Worm (Caenorhabditis elegans) whole organism, mixed stage, embryonic: ENCODE results near the gene nhr-216.

Source experiments
- M03D4.4 ChIP-seq: sonication (generic microtip); optimal IDR thresholded peaks from 2 replicates; lab custom pipeline; 2017; ENCODE audit warnings: mild to moderate bottlenecking, missing genetic modification characterization, missing compliant biosample characterization
- bed-3 ChIP-seq: fragments of 200-800 bp; sonication (Bioruptor generic); optimal IDR thresholded peaks from 3 replicates; lab custom pipeline; 2018; ENCODE audit warnings: mild to moderate bottlenecking, missing genetic modification characterization, moderate library complexity, missing compliant biosample characterization
- blmp-1 ChIP-seq: fragments of 150-350 bp; optimal IDR thresholded peaks from 2 replicates; lab custom pipeline; 2014; ENCODE audit warnings: missing biosample characterization, missing genetic modification characterization
- ceh-39 ChIP-seq: fragments of 150-350 bp; optimal IDR thresholded peaks from 2 replicates; lab custom pipeline; 2014; ENCODE audit warnings: missing biosample characterization, missing genetic modification characterization
- ceh-43 ChIP-seq: fragments of 200-800 bp; sonication (Bioruptor generic); optimal IDR thresholded peaks from 2 replicates; lab custom pipeline; 2018; ENCODE audit warnings: mild to moderate bottlenecking, missing genetic modification characterization, moderate library complexity, missing compliant biosample characterization
- ceh-83 ChIP-seq: fragments of 200-800 bp; sonication (Bioruptor generic); optimal IDR thresholded peaks from 2 replicates; lab custom pipeline; 2018; ENCODE audit warnings: mild to moderate bottlenecking, missing genetic modification characterization, missing compliant biosample characterization
- ces-1 ChIP-seq: fragments of 150-350 bp; optimal IDR thresholded peaks from 2 replicates; lab custom pipeline; 2014; ENCODE audit warnings: missing biosample characterization, missing genetic modification reagents, missing genetic modification characterization
- cnd-1 ChIP-seq: fragments of 200-800 bp; sonication (Bioruptor generic); optimal IDR thresholded peaks from 2 replicates; lab custom pipeline; 2018; ENCODE audit warnings: mild to moderate bottlenecking, missing genetic modification characterization, missing compliant biosample characterization
- drap-1 ChIP-seq: fragments of 200-800 bp; sonication (Bioruptor generic); optimal IDR thresholded peaks from 3 replicates; lab custom pipeline; 2018; ENCODE audit warnings: mild to moderate bottlenecking, missing genetic modification characterization, missing compliant biosample characterization
- elt-3 ChIP-seq: fragments of 150-350 bp; optimal IDR thresholded peaks from 2 replicates; lab custom pipeline; 2014; ENCODE audit warnings: missing biosample characterization, missing genetic modification characterization
- flh-1 ChIP-seq: fragments of 200-800 bp; sonication (Bioruptor generic); optimal IDR thresholded peaks from 2 replicates; lab custom pipeline; 2018; ENCODE audit warnings: mild to moderate bottlenecking, missing genetic modification characterization, moderate library complexity, missing compliant biosample characterization
- ham-2 ChIP-seq: fragments of 200-800 bp; sonication (Bioruptor generic); optimal IDR thresholded peaks from 2 replicates; lab custom pipeline; 2018; ENCODE audit warnings: mild to moderate bottlenecking, missing genetic modification characterization, missing compliant biosample characterization
- hlh-1 ChIP-seq: fragments of 150-350 bp; optimal IDR thresholded peaks from 2 replicates; lab custom pipeline; 2014; ENCODE audit warnings: missing biosample characterization, missing genetic modification reagents, missing genetic modification characterization
- lin-13 ChIP-seq: fragments of 150-350 bp; optimal IDR thresholded peaks from 2 replicates; lab custom pipeline; 2014; ENCODE audit warnings: missing biosample characterization, missing genetic modification characterization
- lin-32 ChIP-seq: fragments of 200-800 bp; sonication (Bioruptor generic); optimal IDR thresholded peaks from 2 replicates; lab custom pipeline; 2018; ENCODE audit warnings: mild to moderate bottlenecking, missing genetic modification characterization, missing compliant biosample characterization
- mab-5 ChIP-seq: fragments of 150-350 bp; optimal IDR thresholded peaks from 2 replicates; lab custom pipeline; 2014; ENCODE audit warnings: missing biosample characterization, missing genetic modification characterization
- mep-1 ChIP-seq: fragments of 150-350 bp; optimal IDR thresholded peaks from 2 replicates; lab custom pipeline; 2017; ENCODE audit warnings: missing biosample characterization, missing genetic modification reagents, missing genetic modification characterization, inconsistent platforms
- mls-2 ChIP-seq: sonication (generic microtip); optimal IDR thresholded peaks from 2 replicates; lab custom pipeline; 2016; ENCODE audit warnings: mild to moderate bottlenecking, missing genetic modification characterization, moderate library complexity, missing compliant biosample characterization
- nhr-12 ChIP-seq: fragments of 150-350 bp; optimal IDR thresholded peaks from 2 replicates; lab custom pipeline; 2014; ENCODE audit warnings: missing biosample characterization, missing genetic modification characterization
- nhr-2 ChIP-seq: fragments of 150-350 bp; optimal IDR thresholded peaks from 2 replicates; lab custom pipeline; 2014; ENCODE audit warnings: missing biosample characterization, missing genetic modification characterization
- nhr-237 ChIP-seq: fragments of 150-350 bp; optimal IDR thresholded peaks from 2 replicates; lab custom pipeline; 2014; ENCODE audit warnings: missing biosample characterization, missing genetic modification characterization
- nhr-28 ChIP-seq: fragments of 150-350 bp; optimal IDR thresholded peaks from 2 replicates; lab custom pipeline; 2014; ENCODE audit warnings: missing biosample characterization, missing genetic modification characterization
- nhr-76 ChIP-seq: sonication (generic microtip); optimal IDR thresholded peaks from 2 replicates; lab custom pipeline; 2017; ENCODE audit warnings: missing biosample characterization, missing genetic modification characterization
- pha-4 ChIP-seq: fragments of 150-350 bp; optimal IDR thresholded peaks from 2 replicates; lab custom pipeline; 2018; ENCODE audit warnings: missing biosample characterization, missing genetic modification reagents, missing genetic modification characterization
- sem-2 ChIP-seq: fragments of 200-800 bp; sonication (Bioruptor generic); optimal IDR thresholded peaks from 2 replicates; lab custom pipeline; 2018; ENCODE audit warnings: mild to moderate bottlenecking, missing genetic modification characterization, missing compliant biosample characterization
- snpc-4 ChIP-seq: fragments of 150-350 bp; optimal IDR thresholded peaks from 2 replicates; lab custom pipeline; 2014; ENCODE audit warnings: missing biosample characterization, missing genetic modification characterization
- tbx-8 ChIP-seq: fragments of 200-800 bp; sonication (Bioruptor generic); optimal IDR thresholded peaks from 2 replicates; lab custom pipeline; 2018; ENCODE audit warnings: mild to moderate bottlenecking, missing genetic modification characterization, moderate library complexity, missing compliant biosample characterization
- unc-120 ChIP-seq: sonication (generic microtip); optimal IDR thresholded peaks from 2 replicates; lab custom pipeline; 2017; ENCODE audit warnings: missing genetic modification characterization, missing compliant biosample characterization; ENCODE audit not compliant: poor library complexity, severe bottlenecking
- unc-39 ChIP-seq: fragments of 150-350 bp; optimal IDR thresholded peaks from 2 replicates; lab custom pipeline; 2014; ENCODE audit warnings: missing biosample characterization, missing genetic modification characterization
- unc-62 ChIP-seq: fragments of 150-350 bp; optimal IDR thresholded peaks from 2 replicates; lab custom pipeline; 2014; ENCODE audit warnings: missing biosample characterization, missing genetic modification reagents, missing genetic modification characterization
- zip-8 ChIP-seq: fragments of 150-350 bp; optimal IDR thresholded peaks from 2 replicates; lab custom pipeline; 2014; ENCODE audit warnings: missing biosample characterization, missing genetic modification characterization
- ztf-11 ChIP-seq: fragments of 150-350 bp; optimal IDR thresholded peaks from 2 replicates; lab custom pipeline; 2014; ENCODE audit warnings: missing biosample characterization, missing genetic modification characterization

Gene nhr-216

ce11 chrV:5324566-5324965 lies 34.1 kb downstream of the nhr-216 start, which contains the start of gene ceh-33:
Gene ceh-33, minus strand, starts transcription at chrV:5324666.
- TF ChIP-seq zip-8 (peak; percentile 32), nhr-237 (tag; lab: Kevin White, UChicago) (no peak), mab-5 (no peak)
- TF ChIP-seq, all 35 proteins: peak for 1

ce11 chrV:5322815-5323214 lies 35.9 kb downstream of the nhr-216 start:
- TF ChIP-seq nhr-76, result no peak
- no peak for TF ChIP-seq nhr-12 (tag; lab: Kevin White, UChicago)
- TF ChIP-seq, all 35 proteins: peak for 0

- TF ChIP-seq ceh-83 (no peak), nhr-28 (tag; lab: Kevin White, UChicago) (no peak), M03D4.4 (tag; lab: Kevin White, UChicago) (no peak), cnd-1 (tag; lab: Kevin White, UChicago) (no peak), pha-4 (tag; lab: Kevin White, UChicago) (no peak), nhr-2 (tag; lab: Kevin White, UChicago) (no peak), tbx-8 (GFP tag; lab: Kevin White, UChicago) (no peak), ham-2 (GFP tag; lab: Kevin White, UChicago) (no peak), ceh-43 (GFP tag; lab: Kevin White, UChicago) (no peak), elt-3 (no peak)
Measured at ce11 chrV:5319477-5319876, 39.2 kb downstream of the nhr-216 start, which contains the start of gene ceh-34. Gene ceh-34, minus strand, starts transcription at chrV:5319577.

- TF ChIP-seq hlh-1, result peak; percentile 41
- TF ChIP-seq nhr-12 (tag; lab: Kevin White, UChicago), result no peak
- TF ChIP-seq unc-62 (GFP tag; lab: Kevin White, UChicago), result peak; percentile 80
Measured at ce11 chrV:5318349-5318748, 40.3 kb downstream of the nhr-216 start.

- TF ChIP-seq nhr-2 (tag; lab: Kevin White, UChicago), result no peak
- TF ChIP-seq ztf-11 (tag; lab: Kevin White, UChicago), result no peak
- no peak for TF ChIP-seq snpc-4
- TF ChIP-seq mep-1, result no peak
- no peak for TF ChIP-seq unc-62 (GFP tag; lab: Kevin White, UChicago)
- no peak for TF ChIP-seq sem-2
- TF ChIP-seq bed-3, result no peak
- no peak for TF ChIP-seq nhr-12 (tag; lab: Kevin White, UChicago)
- TF ChIP-seq hlh-1, result no peak
- TF ChIP-seq unc-39, result no peak
- no peak for TF ChIP-seq mls-2
- TF ChIP-seq ces-1 (GFP tag; lab: Kevin White, UChicago), result no peak
- no peak for TF ChIP-seq ceh-83
- no peak for TF ChIP-seq ceh-43 (GFP tag; lab: Kevin White, UChicago)
- no peak for TF ChIP-seq nhr-76
- no peak for TF ChIP-seq mab-5
- TF ChIP-seq drap-1 (GFP tag; lab: Kevin White, UChicago), result no peak
- no peak for TF ChIP-seq lin-32 (GFP tag; lab: Kevin White, UChicago)
- no peak for TF ChIP-seq nhr-237 (tag; lab: Kevin White, UChicago)
- TF ChIP-seq nhr-28 (tag; lab: Kevin White, UChicago), result no peak
Measured at ce11 chrV:5314104-5314503, 44.6 kb downstream of the nhr-216 start, which contains the start of gene C10G8.2. Gene C10G8.2, plus strand, starts transcription at chrV:5314404.

ce11 chrV:5312453-5312852 lies 46.2 kb downstream of the nhr-216 start, which contains the start of gene C10G8.3:
Gene C10G8.3, plus strand, starts transcription at chrV:5312753.
- TF ChIP-seq ceh-39 (tag; lab: Kevin White, UChicago) (no peak), zip-8 (no peak), lin-32 (GFP tag; lab: Kevin White, UChicago) (no peak), drap-1 (GFP tag; lab: Kevin White, UChicago) (no peak), cnd-1 (tag; lab: Kevin White, UChicago) (no peak), hlh-1 (no peak), M03D4.4 (tag; lab: Kevin White, UChicago) (no peak), pha-4 (tag; lab: Kevin White, UChicago) (no peak), ztf-11 (tag; lab: Kevin White, UChicago) (no peak), blmp-1 (tag; lab: Kevin White, UChicago) (no peak), elt-3 (no peak), nhr-237 (tag; lab: Kevin White, UChicago) (no peak), unc-120 (tag; lab: Kevin White, UChicago) (no peak), ces-1 (GFP tag; lab: Kevin White, UChicago) (no peak), flh-1 (GFP tag; lab: Kevin White, UChicago) (no peak), unc-62 (GFP tag; lab: Kevin White, UChicago) (no peak), lin-13 (tag; lab: Kevin White, UChicago) (no peak), ham-2 (GFP tag; lab: Kevin White, UChicago) (no peak)
